Fruit fly (Drosophila melanogaster) whole organism, embryonic: ENCODE results near the gene CG10208.

Source experiments
- Antp ChIP-seq: fragments of 200-800 bp; sonication (Bioruptor generic); optimal IDR thresholded peaks from 3 replicates; lab custom pipeline; 2016; ENCODE audit warnings: missing biosample characterization, missing genetic modification characterization
- Bgb ChIP-seq: fragments of 200-800 bp; sonication (Bioruptor generic); IDR thresholded peaks from 2 replicates; pipeline ENCODE4 v1.3.6; 2022; ENCODE audit warnings: missing biosample characterization, missing genetic modification characterization; ENCODE audit not compliant: partially characterized antibody
- Blimp-1 ChIP-seq: fragments of 200-800 bp; sonication (Bioruptor generic); optimal IDR thresholded peaks from 3 replicates; lab custom pipeline; 2018; ENCODE audit warnings: missing biosample characterization, missing genetic modification characterization, mild to moderate bottlenecking, moderate library complexity, missing genetic modification reagents
- CG10979 ChIP-seq: fragments of 200-800 bp; sonication (Bioruptor generic); optimal IDR thresholded peaks from 2 replicates; lab custom pipeline; 2018; ENCODE audit warnings: missing biosample characterization, mild to moderate bottlenecking, missing genetic modification characterization, moderate library complexity
- CG11398 ChIP-seq: fragments of 200-800 bp; sonication (Bioruptor generic); optimal IDR thresholded peaks from 2 replicates; lab custom pipeline; 2016; ENCODE audit warnings: missing biosample characterization, missing genetic modification characterization
- CG12299 ChIP-seq: fragments of 200-800 bp; sonication (Bioruptor generic); optimal IDR thresholded peaks from 2 replicates; lab custom pipeline; 2018; ENCODE audit warnings: missing biosample characterization, mild to moderate bottlenecking, missing genetic modification characterization
- CG14014 ChIP-seq: fragments of 200-800 bp; sonication (Bioruptor generic); IDR thresholded peaks from 2 replicates; pipeline ENCODE4 v1.3.6; 2022; ENCODE audit warnings: missing biosample characterization, missing genetic modification characterization
- CG15479 ChIP-seq: fragments of 200-800 bp; sonication (Bioruptor generic); optimal IDR thresholded peaks from 3 replicates; lab custom pipeline; 2019; ENCODE audit warnings: missing biosample characterization, mild to moderate bottlenecking, missing genetic modification characterization, moderate library complexity
- CG1602 ChIP-seq: fragments of 200-800 bp; sonication (Bioruptor generic); optimal IDR thresholded peaks from 3 replicates; lab custom pipeline; 2016; ENCODE audit warnings: missing biosample characterization, missing genetic modification characterization
- CG17568 ChIP-seq: fragments of 200-800 bp; sonication (Bioruptor generic); optimal IDR thresholded peaks from 2 replicates; lab custom pipeline; 2018; ENCODE audit warnings: missing biosample characterization, mild to moderate bottlenecking, missing genetic modification characterization, moderate library complexity
- CG17802 ChIP-seq: fragments of 200-800 bp; sonication (Bioruptor generic); optimal IDR thresholded peaks from 2 replicates; lab custom pipeline; 2018; ENCODE audit warnings: missing biosample characterization, mild to moderate bottlenecking, missing genetic modification characterization, moderate library complexity
- CG3995 ChIP-seq: fragments of 200-800 bp; sonication (Bioruptor generic); optimal IDR thresholded peaks from 3 replicates; lab custom pipeline; 2016; ENCODE audit warnings: missing biosample characterization, missing genetic modification characterization
- CG5245 ChIP-seq: fragments of 200-800 bp; sonication (Bioruptor generic); optimal IDR thresholded peaks from 3 replicates; lab custom pipeline; 2016; ENCODE audit warnings: missing biosample characterization, missing genetic modification characterization
- CG7271 ChIP-seq: fragments of 200-800 bp; sonication (Bioruptor generic); optimal IDR thresholded peaks from 2 replicates; lab custom pipeline; 2018; ENCODE audit warnings: missing biosample characterization, mild to moderate bottlenecking, missing genetic modification characterization, moderate library complexity
- H2.0 ChIP-seq: fragments of 200-800 bp; sonication (Bioruptor generic); IDR thresholded peaks from 2 replicates; pipeline ENCODE4 v1.3.6; 2022; ENCODE audit warnings: missing biosample characterization, missing genetic modification characterization
- Hey ChIP-seq: fragments of 200-800 bp; sonication (Bioruptor generic); optimal IDR thresholded peaks from 3 replicates; lab custom pipeline; 2018; ENCODE audit warnings: missing biosample characterization, mild to moderate bottlenecking, missing genetic modification characterization
- Hmr ChIP-seq: fragments of 200-800 bp; sonication (Bioruptor generic); optimal IDR thresholded peaks from 3 replicates; lab custom pipeline; 2017; ENCODE audit warnings: mild to moderate bottlenecking, missing biosample characterization, missing genetic modification reagents, missing genetic modification characterization
- Jarid2 ChIP-seq: fragments of 200-800 bp; sonication (Bioruptor generic); optimal IDR thresholded peaks from 3 replicates; lab custom pipeline; 2017; ENCODE audit warnings: mild to moderate bottlenecking, missing biosample characterization, missing genetic modification reagents, missing genetic modification characterization
- Max ChIP-seq: fragments of 200-800 bp; sonication (Bioruptor generic); optimal IDR thresholded peaks from 2 replicates; lab custom pipeline; 2016; ENCODE audit warnings: missing biosample characterization, mild to moderate bottlenecking, missing genetic modification characterization
- Meics ChIP-seq: fragments of 200-800 bp; sonication (Bioruptor generic); optimal IDR thresholded peaks from 2 replicates; lab custom pipeline; 2017; ENCODE audit warnings: missing biosample characterization, mild to moderate bottlenecking, missing genetic modification characterization
- Neu2 ChIP-seq: fragments of 200-800 bp; sonication (Bioruptor generic); optimal IDR thresholded peaks from 3 replicates; lab custom pipeline; 2016; ENCODE audit warnings: missing biosample characterization, missing genetic modification characterization, borderline replicate concordance
- Nf-YA ChIP-seq: fragments of 200-800 bp; sonication (Bioruptor generic); IDR thresholded peaks from 2 replicates; pipeline ENCODE4 v1.3.6; 2022; ENCODE audit warnings: missing biosample characterization, missing genetic modification characterization
- Nf-YB ChIP-seq: fragments of 200-800 bp; sonication (Bioruptor generic); optimal IDR thresholded peaks from 3 replicates; lab custom pipeline; 2019; ENCODE audit warnings: missing biosample characterization, mild to moderate bottlenecking, missing genetic modification characterization, moderate library complexity
- Oaz ChIP-seq: fragments of 200-800 bp; sonication (Bioruptor generic); IDR thresholded peaks from 2 replicates; pipeline ENCODE4 v1.3.6; 2022; ENCODE audit warnings: missing biosample characterization, missing genetic modification characterization
- Optix ChIP-seq: fragments of 200-800 bp; sonication (Bioruptor generic); IDR thresholded peaks from 3 replicates; pipeline ENCODE4 v1.3.6; 2022; ENCODE audit warnings: missing biosample characterization, missing genetic modification characterization
- Poxn ChIP-seq: fragments of 200-800 bp; sonication (Bioruptor generic); IDR thresholded peaks from 2 replicates; pipeline ENCODE4 v1.3.6; 2022; ENCODE audit warnings: missing biosample characterization, missing genetic modification characterization
- Rx ChIP-seq: fragments of 200-800 bp; sonication (Bioruptor generic); IDR thresholded peaks from 2 replicates; pipeline ENCODE4 v1.3.6; 2022; ENCODE audit warnings: missing biosample characterization, missing genetic modification characterization
- Sox102F ChIP-seq: fragments of 200-800 bp; sonication (Bioruptor generic); optimal IDR thresholded peaks from 2 replicates; lab custom pipeline; 2018; ENCODE audit warnings: missing biosample characterization, mild to moderate bottlenecking, missing genetic modification characterization, moderate library complexity
- abd-A ChIP-seq: fragments of 200-800 bp; sonication (Bioruptor generic); optimal IDR thresholded peaks from 3 replicates; lab custom pipeline; 2019; ENCODE audit warnings: missing biosample characterization, mild to moderate bottlenecking, missing genetic modification characterization, moderate library complexity
- ash1 ChIP-seq: fragments of 200-800 bp; sonication (Bioruptor generic); optimal IDR thresholded peaks from 2 replicates; lab custom pipeline; 2018; ENCODE audit warnings: missing biosample characterization, mild to moderate bottlenecking, missing genetic modification characterization
- cato ChIP-seq: fragments of 200-800 bp; sonication (Bioruptor generic); optimal IDR thresholded peaks from 2 replicates; lab custom pipeline; 2016; ENCODE audit warnings: missing biosample characterization, missing genetic modification characterization, borderline replicate concordance
- dimm ChIP-seq: fragments of 200-800 bp; sonication (Bioruptor generic); IDR thresholded peaks from 2 replicates; pipeline ENCODE4 v1.3.6; 2022; ENCODE audit warnings: missing biosample characterization, missing genetic modification characterization
- ems ChIP-seq: fragments of 200-800 bp; sonication (Bioruptor generic); optimal IDR thresholded peaks from 3 replicates; lab custom pipeline; 2016; ENCODE audit warnings: missing biosample characterization, missing genetic modification characterization
- fd102C ChIP-seq: fragments of 200-800 bp; sonication (Bioruptor generic); optimal IDR thresholded peaks from 2 replicates; lab custom pipeline; 2018; ENCODE audit warnings: missing biosample characterization, mild to moderate bottlenecking, missing genetic modification characterization, moderate library complexity
- fd3F ChIP-seq: fragments of 200-800 bp; sonication (Bioruptor generic); optimal IDR thresholded peaks from 2 replicates; lab custom pipeline; 2018; ENCODE audit warnings: missing biosample characterization, mild to moderate bottlenecking, missing genetic modification characterization, moderate library complexity
- grn ChIP-seq: fragments of 200-800 bp; sonication (Bioruptor generic); optimal IDR thresholded peaks from 3 replicates; lab custom pipeline; 2017; ENCODE audit warnings: missing biosample characterization, missing genetic modification characterization
- jigr1 ChIP-seq: fragments of 200-800 bp; sonication (Bioruptor generic); IDR thresholded peaks from 3 replicates; pipeline ENCODE4 v1.3.6; 2022; ENCODE audit warnings: missing biosample characterization, missing genetic modification characterization
- kay ChIP-seq: fragments of 200-800 bp; sonication (Bioruptor generic); optimal IDR thresholded peaks from 2 replicates; lab custom pipeline; 2016; ENCODE audit warnings: missing biosample characterization, missing genetic modification characterization
- pho ChIP-seq: fragments of 200-800 bp; sonication (Bioruptor generic); optimal IDR thresholded peaks from 2 replicates; lab custom pipeline; 2016; ENCODE audit warnings: missing biosample characterization, missing genetic modification characterization
- phol ChIP-seq: fragments of 200-800 bp; sonication (Bioruptor generic); optimal IDR thresholded peaks from 3 replicates; lab custom pipeline; 2018; ENCODE audit warnings: missing biosample characterization, mild to moderate bottlenecking, missing genetic modification characterization, moderate library complexity
- prd ChIP-seq, 3 experiments: fragments of >200 bp in 2 of 3; fragments of 200-800 bp in 1 of 3; sonication (Bioruptor generic) in 1 of 3; optimal IDR thresholded peaks in 2 of 3; IDR thresholded peaks in 1 of 3; 2 replicates in 2 of 3; 3 replicates in 1 of 3; pipeline versions ENCODE4 v1.3.6 to Lab custom; 2017 to 2022; ENCODE audit warnings: missing biosample characterization in 1 of 3, missing genetic modification characterization in 1 of 3
- pum ChIP-seq: fragments of 200-800 bp; sonication (Bioruptor generic); optimal IDR thresholded peaks from 2 replicates; lab custom pipeline; 2016; ENCODE audit warnings: missing biosample characterization, missing genetic modification characterization
- repo ChIP-seq: fragments of 200-800 bp; sonication (Bioruptor generic); optimal IDR thresholded peaks from 2 replicates; lab custom pipeline; 2016; ENCODE audit warnings: missing biosample characterization, missing genetic modification characterization
- sc ChIP-seq, 3 experiments: fragments of >200 bp in 2 of 3; fragments of 200-800 bp in 1 of 3; sonication (Bioruptor generic) in 1 of 3; optimal IDR thresholded peaks; 2 replicates in 2 of 3; 3 replicates in 1 of 3; lab custom pipeline; 2017; ENCODE audit warnings: mild to moderate bottlenecking in 1 of 3, missing biosample characterization in 1 of 3, missing genetic modification characterization in 1 of 3, missing genetic modification reagents in 1 of 3
- sens-2 ChIP-seq: fragments of 200-800 bp; sonication (Bioruptor generic); IDR thresholded peaks from 2 replicates; pipeline ENCODE4 v1.3.6; 2022; ENCODE audit warnings: missing biosample characterization, missing genetic modification characterization
- tio ChIP-seq: fragments of 200-800 bp; sonication (Bioruptor generic); optimal IDR thresholded peaks from 2 replicates; lab custom pipeline; 2017; ENCODE audit warnings: missing biosample characterization, missing genetic modification characterization, inconsistent platforms
- tll ChIP-seq, 2 experiments: fragments of 200-800 bp in 1 of 2; fragments of >200 bp in 1 of 2; sonication (Bioruptor generic) in 1 of 2; optimal IDR thresholded peaks; 2 replicates each; lab custom pipeline; 2017 to 2019; ENCODE audit warnings: missing biosample characterization in 2 of 2, missing genetic modification characterization in 2 of 2, mild to moderate bottlenecking in 1 of 2, moderate library complexity in 1 of 2
- toy ChIP-seq: fragments of 200-800 bp; sonication (Bioruptor generic); IDR thresholded peaks from 2 replicates; pipeline ENCODE4 v1.3.6; 2022; ENCODE audit warnings: missing biosample characterization, missing genetic modification characterization
- z ChIP-seq: fragments of 200-800 bp; sonication (Bioruptor generic); IDR thresholded peaks from 3 replicates; pipeline ENCODE4 v1.3.6; 2022; ENCODE audit warnings: missing biosample characterization, missing genetic modification characterization

Gene CG10208

dm6 chr3R:23726740-23727139, 47.2 kb downstream of the CG10208 start (continued):
- no peak; the same call in 1 of the 2 replicates for TF ChIP-seq Poxn (GFP tag; lab: Robert Waterston, UW)
- TF ChIP-seq CG1602 (GFP tag; lab: Kevin White, UChicago) = peak; percentile 59
- TF ChIP-seq prd (optimal IDR thresholded peaks at IDR 0.05; lab: Kevin White, UChicago) = no peak
- peak; percentile 78 for TF ChIP-seq prd (GFP tag; IDR thresholded peaks at IDR 0.05; lab: Robert Waterston, UW)
- TF ChIP-seq Nf-YB (GFP tag; lab: Kevin White, UChicago) = peak; percentile 64
- peak; percentile 49 for TF ChIP-seq Antp (GFP tag; lab: Kevin White, UChicago)
- peak; percentile 22 for TF ChIP-seq CG5245 (GFP tag; lab: Kevin White, UChicago)
- TF ChIP-seq pum (GFP tag; lab: Kevin White, UChicago) = peak; percentile 47
- TF ChIP-seq fd3F (GFP tag; lab: Kevin White, UChicago) = peak; percentile 77
- peak; percentile 5 for TF ChIP-seq CG17802 (tag; lab: Kevin White, UChicago)
- peak; percentile 5 for TF ChIP-seq abd-A (tag; lab: Kevin White, UChicago)
- no peak for TF ChIP-seq Bgb (GFP tag; lab: Robert Waterston, UW)
- no peak for TF ChIP-seq dimm
- peak; percentile 57 for TF ChIP-seq Blimp-1
- no peak for TF ChIP-seq CG7271 (tag; lab: Kevin White, UChicago)
- no peak for TF ChIP-seq sens-2 (GFP tag; lab: Robert Waterston, UW)
- TF ChIP-seq Rx (GFP tag; lab: Robert Waterston, UW) = peak; percentile 57
- TF ChIP-seq Max (GFP tag; lab: Kevin White, UChicago) = peak; percentile 70
- TF ChIP-seq ash1 (GFP tag; lab: Kevin White, UChicago) = peak; percentile 41
- peak; percentile 60 for TF ChIP-seq Jarid2 (GFP tag; lab: Kevin White, UChicago)
- TF ChIP-seq cato (GFP tag; lab: Kevin White, UChicago) = peak; percentile 23
- peak; percentile 13 for TF ChIP-seq repo (GFP tag; lab: Kevin White, UChicago)
- TF ChIP-seq Oaz (GFP tag; lab: Robert Waterston, UW) = peak; percentile 40; the same call in 1 of the 2 replicates
- TF ChIP-seq CG11398 (GFP tag; lab: Kevin White, UChicago) = peak; percentile 3
- no peak for TF ChIP-seq z (GFP tag; lab: Robert Waterston, UW)
- TF ChIP-seq Sox102F = peak; percentile 81
- no peak for TF ChIP-seq Neu2 (GFP tag; lab: Kevin White, UChicago)
- peak; percentile 51 for TF ChIP-seq kay (GFP tag; lab: Kevin White, UChicago)
- no peak for TF ChIP-seq CG15479 (GFP tag; lab: Kevin White, UChicago)
- no peak for TF ChIP-seq fd102C
- no peak for TF ChIP-seq Optix
- peak; percentile 86 for TF ChIP-seq CG14014 (GFP tag; lab: Robert Waterston, UW)
- TF ChIP-seq tll (GFP tag; optimal IDR thresholded peaks at IDR 0.05; lab: Kevin White, UChicago) = no peak
- peak; percentile 93 for TF ChIP-seq Hmr
- peak; percentile 25 for TF ChIP-seq CG17568
- no peak for TF ChIP-seq grn (GFP tag; lab: Kevin White, UChicago)
- peak; percentile 78 for TF ChIP-seq pho (GFP tag; lab: Kevin White, UChicago)
- TF ChIP-seq phol = peak; percentile 69
- peak; percentile 89 for TF ChIP-seq Meics
- peak; percentile 80 for TF ChIP-seq H2.0 (GFP tag; lab: Robert Waterston, UW)
- no peak for TF ChIP-seq sc (optimal IDR thresholded peaks at IDR 0.05; lab: Kevin White, UChicago)
- no peak for TF ChIP-seq sc (GFP tag; optimal IDR thresholded peaks at IDR 0.05; lab: Kevin White, UChicago)
- peak; percentile 51 for TF ChIP-seq CG3995 (GFP tag; lab: Kevin White, UChicago)
- peak; percentile 59 for TF ChIP-seq toy
- peak; percentile 37 for TF ChIP-seq CG12299 (tag; lab: Kevin White, UChicago)
- TF ChIP-seq tio (GFP tag; lab: Kevin White, UChicago) = peak; percentile 61
- TF ChIP-seq Nf-YA = peak; percentile 55
- no peak for TF ChIP-seq Hey (tag; lab: Kevin White, UChicago)
- TF ChIP-seq jigr1 (GFP tag; lab: Robert Waterston, UW) = peak; percentile 60; the same call in 1 of the 3 replicates
- peak; percentile 56 for TF ChIP-seq CG10979
- TF ChIP-seq ems (GFP tag; lab: Kevin White, UChicago) = peak; percentile 64
